Fruit fly (Drosophila melanogaster) whole organism, embryonic: ENCODE measurements around the gene CG31817.

Experiments
- Adf1 ChIP-seq: fragments of 200-800 bp; sonication (Bioruptor generic); IDR thresholded peaks from 2 replicates; pipeline ENCODE4 v1.3.6; 2022; ENCODE audit warnings: missing biosample characterization, missing genetic modification characterization
- Awh ChIP-seq: fragments of 200-800 bp; sonication (Bioruptor generic); IDR thresholded peaks from 2 replicates; pipeline ENCODE4, ENCODE4 v1.3.6; 2022; ENCODE audit warnings: missing biosample characterization, missing genetic modification characterization
- CG11695 ChIP-seq: fragments of 200-800 bp; sonication (Bioruptor generic); IDR thresholded peaks from 3 replicates; pipeline ENCODE4 v1.3.6; 2022; ENCODE audit warnings: missing biosample characterization, missing genetic modification characterization
- CG17361 ChIP-seq: fragments of 200-800 bp; sonication (Bioruptor generic); IDR thresholded peaks from 3 replicates; pipeline ENCODE4 v1.3.6; 2022; ENCODE audit warnings: missing biosample characterization, missing genetic modification characterization
- CG1792 ChIP-seq: fragments of 200-800 bp; sonication (Bioruptor generic); optimal IDR thresholded peaks from 2 replicates; lab custom pipeline; 2016; ENCODE audit warnings: missing biosample characterization, missing genetic modification characterization
- CG18599 ChIP-seq: fragments of 200-800 bp; sonication (Bioruptor generic); optimal IDR thresholded peaks from 3 replicates; lab custom pipeline; 2017; ENCODE audit warnings: missing biosample characterization, missing genetic modification characterization, mild to moderate bottlenecking, moderate library complexity, missing genetic modification reagents
- CG30403 ChIP-seq: fragments of 200-800 bp; sonication (Bioruptor generic); optimal IDR thresholded peaks from 3 replicates; lab custom pipeline; 2016; ENCODE audit warnings: missing biosample characterization, missing genetic modification characterization
- CG31388 ChIP-seq: fragments of 200-800 bp; sonication (Bioruptor generic); optimal IDR thresholded peaks from 2 replicates; lab custom pipeline; 2016; ENCODE audit warnings: missing biosample characterization, missing genetic modification characterization
- CG42726 ChIP-seq: fragments of 200-800 bp; sonication (Bioruptor generic); IDR thresholded peaks from 2 replicates; pipeline ENCODE4 v1.3.6; 2022; ENCODE audit warnings: missing biosample characterization, missing genetic modification characterization; ENCODE audit not compliant: partially characterized antibody
- CG4424 ChIP-seq: fragments of 200-800 bp; sonication (Bioruptor generic); optimal IDR thresholded peaks from 3 replicates; lab custom pipeline; 2016; ENCODE audit warnings: missing biosample characterization, missing genetic modification characterization
- CG7357 ChIP-seq: fragments of 200-800 bp; sonication (Bioruptor generic); IDR thresholded peaks from 3 replicates; pipeline ENCODE4 v1.3.6; 2022; ENCODE audit warnings: missing biosample characterization, missing genetic modification characterization
- CG7786 ChIP-seq: fragments of 200-800 bp; sonication (Bioruptor generic); optimal IDR thresholded peaks from 2 replicates; lab custom pipeline; 2016; ENCODE audit warnings: missing biosample characterization, missing genetic modification characterization
- CG7928 ChIP-seq: fragments of 200-800 bp; sonication (Bioruptor generic); optimal IDR thresholded peaks from 2 replicates; lab custom pipeline; 2017; ENCODE audit warnings: missing biosample characterization, mild to moderate bottlenecking, missing genetic modification characterization
- CG7963 ChIP-seq: fragments of 200-800 bp; sonication (Bioruptor generic); IDR thresholded peaks from 3 replicates; pipeline ENCODE4 v1.3.6; 2022; ENCODE audit warnings: missing biosample characterization, missing genetic modification characterization; ENCODE audit not compliant: partially characterized antibody
- CG8089 ChIP-seq: fragments of 200-800 bp; sonication (Bioruptor generic); optimal IDR thresholded peaks from 3 replicates; lab custom pipeline; 2016; ENCODE audit warnings: missing biosample characterization, missing genetic modification characterization
- Dfd ChIP-seq, 2 experiments: fragments of >200 bp; optimal IDR thresholded peaks; 2 replicates each; lab custom pipeline; 2017; ENCODE audit warnings: missing biosample characterization in 2 of 2, missing genetic modification characterization in 2 of 2
- Dip2 ChIP-seq: fragments of 200-800 bp; sonication (Bioruptor generic); IDR thresholded peaks from 2 replicates; pipeline ENCODE4 v1.3.6; 2022; ENCODE audit warnings: missing biosample characterization, missing genetic modification characterization
- E2f1 ChIP-seq: fragments of 200-800 bp; sonication (Bioruptor generic); IDR thresholded peaks from 2 replicates; pipeline ENCODE4 v1.3.6; 2022; ENCODE audit warnings: missing biosample characterization, missing genetic modification characterization
- E2f2 ChIP-seq: fragments of 200-800 bp; sonication (Bioruptor generic); IDR thresholded peaks from 2 replicates; pipeline ENCODE4 v1.3.6; 2022; ENCODE audit warnings: missing biosample characterization, missing genetic modification characterization
- Eip74EF ChIP-seq, 2 experiments: fragments of 200-800 bp in 1 of 2; fragments of >200 bp in 1 of 2; sonication (Bioruptor generic) in 1 of 2; optimal IDR thresholded peaks; 2 replicates each; lab custom pipeline; 2017 to 2019; ENCODE audit warnings: missing biosample characterization in 2 of 2, missing genetic modification characterization in 2 of 2, mild to moderate bottlenecking in 1 of 2, moderate library complexity in 1 of 2
- Elba2 ChIP-seq: fragments of 200-800 bp; sonication (Bioruptor generic); optimal IDR thresholded peaks from 3 replicates; lab custom pipeline; 2016; ENCODE audit warnings: missing biosample characterization, missing genetic modification characterization
- Fer3 ChIP-seq: fragments of 200-800 bp; sonication (Bioruptor generic); optimal IDR thresholded peaks from 2 replicates; lab custom pipeline; 2018; ENCODE audit warnings: missing biosample characterization, mild to moderate bottlenecking, missing genetic modification characterization, moderate library complexity
- HHEX ChIP-seq: fragments of 200-800 bp; sonication (Bioruptor generic); optimal IDR thresholded peaks from 3 replicates; lab custom pipeline; 2017; ENCODE audit warnings: missing biosample characterization, mild to moderate bottlenecking, missing genetic modification characterization, missing genetic modification reagents
- Hr39 ChIP-seq: fragments of >200 bp; optimal IDR thresholded peaks from 2 replicates; lab custom pipeline; 2017
- Jarid2 ChIP-seq: fragments of 200-800 bp; sonication (Bioruptor generic); optimal IDR thresholded peaks from 3 replicates; lab custom pipeline; 2017; ENCODE audit warnings: mild to moderate bottlenecking, missing biosample characterization, missing genetic modification reagents, missing genetic modification characterization
- Lim3 ChIP-seq: fragments of 200-800 bp; sonication (Bioruptor generic); IDR thresholded peaks from 2 replicates; pipeline ENCODE4 v1.3.6; 2022; ENCODE audit warnings: missing biosample characterization, missing genetic modification characterization
- Six4 ChIP-seq: fragments of 200-800 bp; sonication (Bioruptor generic); optimal IDR thresholded peaks from 2 replicates; lab custom pipeline; 2016; ENCODE audit warnings: missing biosample characterization, missing genetic modification characterization
- Ssrp ChIP-seq: fragments of 200-800 bp; sonication (Bioruptor generic); optimal IDR thresholded peaks from 2 replicates; lab custom pipeline; 2018; ENCODE audit warnings: missing biosample characterization, mild to moderate bottlenecking, missing genetic modification characterization, moderate library complexity
- Xbp1 ChIP-seq: fragments of 200-800 bp; sonication (Bioruptor generic); optimal IDR thresholded peaks from 3 replicates; lab custom pipeline; 2016; ENCODE audit warnings: missing biosample characterization, mild to moderate bottlenecking, missing genetic modification characterization
- Xrp1 ChIP-seq: fragments of 200-800 bp; sonication (Bioruptor generic); IDR thresholded peaks from 2 replicates; pipeline ENCODE4 v1.3.6; 2022; ENCODE audit warnings: missing biosample characterization, missing genetic modification characterization
- bowl ChIP-seq: fragments of 200-800 bp; sonication (Bioruptor generic); IDR thresholded peaks from 2 replicates; pipeline ENCODE4 v1.3.6; 2022; ENCODE audit warnings: missing biosample characterization, missing genetic modification characterization
- br ChIP-seq: fragments of >200 bp; optimal IDR thresholded peaks from 2 replicates; lab custom pipeline; 2017
- cg ChIP-seq: fragments of 200-800 bp; sonication (Bioruptor generic); optimal IDR thresholded peaks from 3 replicates; lab custom pipeline; 2019; ENCODE audit warnings: missing biosample characterization, mild to moderate bottlenecking, missing genetic modification characterization, moderate library complexity
- cwo ChIP-seq: fragments of 200-800 bp; sonication (Bioruptor generic); optimal IDR thresholded peaks from 3 replicates; lab custom pipeline; 2017; ENCODE audit warnings: missing biosample characterization, missing genetic modification characterization, mild to moderate bottlenecking, moderate library complexity, missing genetic modification reagents
- dpn ChIP-seq, 2 experiments: fragments of 200-800 bp; sonication (Bioruptor generic); optimal IDR thresholded peaks; 3 replicates each; lab custom pipeline; 2016; ENCODE audit warnings: missing biosample characterization in 2 of 2, missing genetic modification characterization in 2 of 2
- dysf ChIP-seq: fragments of 200-800 bp; sonication (Bioruptor generic); IDR thresholded peaks from 3 replicates; pipeline ENCODE4 v1.3.6; 2022; ENCODE audit warnings: missing biosample characterization, missing genetic modification characterization
- ewg ChIP-seq: fragments of 200-800 bp; sonication (Bioruptor generic); optimal IDR thresholded peaks from 3 replicates; lab custom pipeline; 2017; ENCODE audit warnings: mild to moderate bottlenecking, missing biosample characterization, missing genetic modification reagents, missing genetic modification characterization
- gem ChIP-seq: fragments of 200-800 bp; sonication (Bioruptor generic); optimal IDR thresholded peaks from 2 replicates; lab custom pipeline; 2019; ENCODE audit warnings: missing biosample characterization, mild to moderate bottlenecking, missing genetic modification characterization, moderate library complexity
- gfzf ChIP-seq: fragments of 200-800 bp; sonication (Bioruptor generic); optimal IDR thresholded peaks from 2 replicates; lab custom pipeline; 2016; ENCODE audit warnings: missing biosample characterization, mild to moderate bottlenecking, missing genetic modification characterization, moderate library complexity
- gsb ChIP-seq: fragments of 200-800 bp; sonication (Bioruptor generic); IDR thresholded peaks from 2 replicates; pipeline ENCODE4 v1.3.6; 2022; ENCODE audit warnings: missing biosample characterization, missing genetic modification characterization
- gsb-n ChIP-seq: fragments of 200-800 bp; sonication (Bioruptor generic); optimal IDR thresholded peaks from 3 replicates; lab custom pipeline; 2018; ENCODE audit warnings: missing biosample characterization, mild to moderate bottlenecking, missing genetic modification characterization
- ham ChIP-seq: fragments of 200-800 bp; sonication (Bioruptor generic); IDR thresholded peaks from 2 replicates; pipeline ENCODE4 v1.3.6; 2022; ENCODE audit warnings: missing biosample characterization, missing genetic modification characterization
- otp ChIP-seq: fragments of 200-800 bp; sonication (Bioruptor generic); IDR thresholded peaks from 3 replicates; pipeline ENCODE4, ENCODE4 v1.3.6; 2022; ENCODE audit warnings: missing biosample characterization, missing genetic modification characterization
- p53 ChIP-seq: fragments of 200-800 bp; sonication (Bioruptor generic); optimal IDR thresholded peaks from 2 replicates; lab custom pipeline; 2016; ENCODE audit warnings: missing biosample characterization, missing genetic modification characterization
- pfk ChIP-seq: fragments of 200-800 bp; sonication (Bioruptor generic); optimal IDR thresholded peaks from 2 replicates; lab custom pipeline; 2018; ENCODE audit warnings: missing biosample characterization, mild to moderate bottlenecking, missing genetic modification characterization, moderate library complexity
- phol ChIP-seq: fragments of 200-800 bp; sonication (Bioruptor generic); optimal IDR thresholded peaks from 3 replicates; lab custom pipeline; 2018; ENCODE audit warnings: missing biosample characterization, mild to moderate bottlenecking, missing genetic modification characterization, moderate library complexity
- pzg ChIP-seq: fragments of 200-800 bp; sonication (Bioruptor generic); optimal IDR thresholded peaks from 3 replicates; lab custom pipeline; 2018; ENCODE audit warnings: missing biosample characterization, mild to moderate bottlenecking, missing genetic modification characterization, moderate library complexity
- scrt ChIP-seq: fragments of 200-800 bp; sonication (Bioruptor generic); optimal IDR thresholded peaks from 2 replicates; lab custom pipeline; 2018; ENCODE audit warnings: missing biosample characterization, mild to moderate bottlenecking, missing genetic modification characterization, moderate library complexity
- sisA ChIP-seq: fragments of 200-800 bp; sonication (Bioruptor generic); IDR thresholded peaks from 2 replicates; pipeline ENCODE4 v1.3.6; 2022; ENCODE audit warnings: missing biosample characterization, missing genetic modification characterization
- tio ChIP-seq: fragments of 200-800 bp; sonication (Bioruptor generic); optimal IDR thresholded peaks from 2 replicates; lab custom pipeline; 2017; ENCODE audit warnings: missing biosample characterization, missing genetic modification characterization, inconsistent platforms
- zfh2 ChIP-seq: fragments of 200-800 bp; sonication (Bioruptor generic); optimal IDR thresholded peaks from 2 replicates; lab custom pipeline; 2016; ENCODE audit warnings: missing biosample characterization, missing genetic modification characterization

CG31817 gene

dm6 chr2L:16329102-16329520 lies 8.6 kb downstream of the CG31817 start, which contains the start of gene mRpL4 (continued):
- TF ChIP-seq CG42726 (GFP tag; lab: Robert Waterston, UW) (peak; percentile 99), br (lab: Kevin White, UChicago) (no peak), pzg (GFP tag; lab: Kevin White, UChicago) (peak; percentile 82), Elba2 (GFP tag; lab: Kevin White, UChicago) (peak; percentile 32), E2f2 (GFP tag; lab: Robert Waterston, UW) (peak; percentile 53; the same call in 1 of the 2 replicates), gsb-n (tag; lab: Kevin White, UChicago) (peak; percentile 32), Jarid2 (no peak), CG18599 (GFP tag; lab: Kevin White, UChicago) (no peak), CG11695 (0 out of 3 replicates have a peak, but pooled peaks have one; percentile 32), Hr39 (lab: Kevin White, UChicago) (no peak), sisA (GFP tag; lab: Robert Waterston, UW) (peak; percentile 80), Dip2 (GFP tag; lab: Robert Waterston, UW) (no peak), CG7786 (peak; percentile 69), Xbp1 (GFP tag; lab: Kevin White, UChicago) (peak; percentile 81), HHEX (GFP tag; lab: Kevin White, UChicago) (peak; percentile 11), ewg (GFP tag; lab: Kevin White, UChicago) (peak; percentile 9), Dfd (GFP tag; optimal IDR thresholded peaks at IDR 0.05; lab: Kevin White, UChicago) (no peak), Adf1 (GFP tag; lab: Robert Waterston, UW) (no peak), cwo (no peak), CG8089 (GFP tag; lab: Kevin White, UChicago) (peak; percentile 71), CG4424 (GFP tag; lab: Kevin White, UChicago) (peak; percentile 77), CG7928 (GFP tag; lab: Kevin White, UChicago) (no peak), Eip74EF (GFP tag; optimal IDR thresholded peaks at IDR 0.05; lab: Kevin White, UChicago) (no peak), scrt (no peak), tio (GFP tag; lab: Kevin White, UChicago) (peak; percentile 53), cg (no peak), bowl (GFP tag; lab: Robert Waterston, UW) (no peak), dpn (GFP tag; optimal IDR thresholded peaks at IDR 0.05; lab: Kevin White, UChicago) (peak; percentile 79 to 84), Six4 (GFP tag; lab: Kevin White, UChicago) (peak; percentile 47), gem (peak; percentile 71), zfh2 (GFP tag; lab: Kevin White, UChicago) (peak; percentile 85), CG7963 (GFP tag; lab: Robert Waterston, UW) (peak; percentile 95), CG1792 (no peak), p53 (GFP tag; lab: Kevin White, UChicago) (peak; percentile 70), dysf (GFP tag; lab: Robert Waterston, UW) (no peak; the same call in 2 of the 3 replicates), CG7357 (no peak), Ssrp (tag; lab: Kevin White, UChicago) (peak; percentile 42), Lim3 (GFP tag; lab: Robert Waterston, UW) (no peak), gsb (GFP tag; lab: Robert Waterston, UW) (peak; percentile 14; the same call in 1 of the 2 replicates), E2f1 (GFP tag; lab: Robert Waterston, UW) (peak; percentile 70), phol (peak; percentile 79), CG31388 (GFP tag; lab: Kevin White, UChicago) (no peak), Awh (GFP tag; lab: Robert Waterston, UW) (0 out of 2 replicates have a peak, but pooled peaks have one; percentile 20), gfzf (GFP tag; lab: Kevin White, UChicago) (peak; percentile 18), CG17361 (GFP tag; lab: Robert Waterston, UW) (peak; percentile 69; the same call in 2 of the 3 replicates), Fer3 (peak; percentile 54), otp (0 out of 3 replicates have a peak, but pooled peaks have one; percentile 33), pfk (GFP tag; lab: Kevin White, UChicago) (no peak), CG30403 (GFP tag; lab: Kevin White, UChicago) (peak; percentile 83), Xrp1 (GFP tag; lab: Robert Waterston, UW) (peak; percentile 74), ham (GFP tag; lab: Robert Waterston, UW) (no peak)
